Worm (Caenorhabditis elegans) whole organism, early embryonic: ENCODE results near the gene rad-51.

Source experiments
- B0310.2 ChIP-seq: sonication (generic microtip); optimal IDR thresholded peaks from 2 replicates; lab custom pipeline; 2016; ENCODE audit warnings: mild to moderate bottlenecking, missing genetic modification characterization, missing compliant biosample characterization
- F13C5.2 ChIP-seq: sonication (generic microtip); optimal IDR thresholded peaks from 2 replicates; lab custom pipeline; 2017; ENCODE audit warnings: mild to moderate bottlenecking, missing genetic modification characterization, inconsistent platforms, missing compliant biosample characterization
- aly-1 ChIP-seq: sonication (generic microtip); optimal IDR thresholded peaks from 2 replicates; lab custom pipeline; 2016; ENCODE audit warnings: missing genetic modification characterization, missing compliant biosample characterization
- ama-1 ChIP-seq: fragments of 150-350 bp; optimal IDR thresholded peaks from 2 replicates; lab custom pipeline; 2014
- ceh-36 ChIP-seq: sonication (generic microtip); optimal IDR thresholded peaks from 2 replicates; lab custom pipeline; 2016; ENCODE audit warnings: missing genetic modification characterization, inconsistent platforms, missing compliant biosample characterization
- ets-7 ChIP-seq: sonication (generic microtip); optimal IDR thresholded peaks from 2 replicates; lab custom pipeline; 2016; ENCODE audit warnings: missing genotype, missing genetic modification characterization, missing compliant biosample characterization
- flt-1 ChIP-seq: fragments of 200-800 bp; sonication (Bioruptor generic); IDR thresholded peaks from 2 replicates; pipeline ENCODE4 v1.3.6; 2022; ENCODE audit warnings: missing genetic modification characterization, missing compliant biosample characterization
- hmbx-1 ChIP-seq: sonication (generic microtip); optimal IDR thresholded peaks from 2 replicates; lab custom pipeline; 2016; ENCODE audit warnings: mild to moderate bottlenecking, missing genetic modification characterization, missing compliant biosample characterization
- hnd-1 ChIP-seq: sonication (generic microtip); optimal IDR thresholded peaks from 2 replicates; lab custom pipeline; 2016; ENCODE audit warnings: missing genetic modification characterization, missing compliant biosample characterization
- scrt-1 ChIP-seq: fragments of 200-800 bp; sonication (Bioruptor generic); IDR thresholded peaks from 2 replicates; pipeline ENCODE4 v1.3.6; 2022; ENCODE audit warnings: missing genetic modification characterization, missing compliant biosample characterization
- sea-1 ChIP-seq: fragments of 200-800 bp; sonication (Bioruptor generic); conservative IDR thresholded peaks from 2 replicates; pipeline ENCODE4 v1.3.6; 2022; ENCODE audit warnings: missing genetic modification characterization, missing compliant biosample characterization
- tbx-11 ChIP-seq: fragments of 200-800 bp; sonication (Bioruptor generic); IDR thresholded peaks from 2 replicates; pipeline ENCODE4 v1.3.6; 2022; ENCODE audit warnings: missing genetic modification characterization, missing compliant biosample characterization
- tbx-37 ChIP-seq: fragments of 200-800 bp; sonication (Bioruptor generic); conservative IDR thresholded peaks from 2 replicates; pipeline ENCODE4 v1.3.6; 2022; ENCODE audit warnings: missing genetic modification reagents, missing genetic modification characterization, missing compliant biosample characterization
- tra-4 ChIP-seq: sonication (generic microtip); optimal IDR thresholded peaks from 2 replicates; lab custom pipeline; 2017; ENCODE audit warnings: missing genetic modification characterization, missing compliant biosample characterization

- TF ChIP-seq hnd-1, result no peak
- TF ChIP-seq ama-1 (lab: Kevin White, UChicago), result no peak
- TF ChIP-seq sea-1 (GFP tag; lab: Robert Waterston, UW), result no peak
- TF ChIP-seq F13C5.2 (tag; lab: Kevin White, UChicago), result no peak
- no peak for TF ChIP-seq aly-1 (tag; lab: Kevin White, UChicago)
- TF ChIP-seq ets-7 (tag; lab: Kevin White, UChicago), result no peak
- TF ChIP-seq tbx-37, result no peak
- TF ChIP-seq scrt-1, result no peak
- TF ChIP-seq hmbx-1 (tag; lab: Kevin White, UChicago), result no peak
- TF ChIP-seq tbx-11 (GFP tag; lab: Robert Waterston, UW), result no peak
- TF ChIP-seq B0310.2 (tag; lab: Kevin White, UChicago), result no peak
- no peak for TF ChIP-seq flt-1
- no peak for TF ChIP-seq ceh-36 (tag; lab: Kevin White, UChicago)
- TF ChIP-seq tra-4, result no peak
These were observed 2.6 kb upstream of the rad-51 start, which contains the start of gene ebax-1 for ce11 chrIV:10286655-10287054.
